Fruit fly (Drosophila melanogaster): ENCODE measurements around the gene CG16989.

The CG16989 gene

DNA sequence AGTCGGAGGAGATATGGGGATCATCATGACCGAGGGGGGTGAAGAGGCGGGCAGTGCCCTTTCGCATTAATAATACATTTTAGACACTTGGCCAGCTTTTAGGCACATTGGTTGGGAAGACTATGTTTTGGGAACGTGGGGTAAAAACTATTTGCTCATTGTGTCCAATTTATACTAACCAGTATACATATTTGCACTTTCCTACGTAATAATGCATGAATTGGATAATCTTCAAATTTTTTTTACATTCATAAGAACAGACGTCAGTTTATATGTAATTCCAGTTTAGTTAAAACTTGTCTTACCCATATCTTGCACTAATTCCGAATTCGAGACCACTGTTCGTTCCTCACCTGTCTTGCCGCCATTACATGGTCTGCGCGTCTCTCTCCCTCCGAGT, 13.6 kb upstream of the CG16989 start (continued):
- TF ChIP-seq CG4328 (GFP tag; optimal IDR thresholded peaks at IDR 0.05) (no peak), MESR4 (GFP tag; optimal IDR thresholded peaks at IDR 0.05) (no peak), Optix (GFP tag; IDR thresholded peaks at IDR 0.05) (no peak), pho (GFP tag; optimal IDR thresholded peaks at IDR 0.05) (no peak), Ssrp (tag; optimal IDR thresholded peaks at IDR 0.05) (no peak), CG1024 (GFP tag; IDR thresholded peaks at IDR 0.05) (no peak), CG1602 (GFP tag; optimal IDR thresholded peaks at IDR 0.05) (no peak), maf-S (GFP tag; optimal IDR thresholded peaks at IDR 0.05) (no peak), pum (GFP tag; optimal IDR thresholded peaks at IDR 0.05) (no peak), CG6272 (GFP tag; IDR thresholded peaks at IDR 0.05) (no peak), Ptx1 (GFP tag; IDR thresholded peaks at IDR 0.05) (peak; percentile 37; the same call in 1 of the 2 replicates), pnt (GFP tag; optimal IDR thresholded peaks at IDR 0.05) (no peak), E2f2 (GFP tag; IDR thresholded peaks at IDR 0.05) (no peak), Hmr (GFP tag; optimal IDR thresholded peaks at IDR 0.05) (no peak), CG5953 (GFP tag; IDR thresholded peaks at IDR 0.05) (no peak), NfI (GFP tag; optimal IDR thresholded peaks at IDR 0.05) (peak; percentile 11), sr (GFP tag; IDR thresholded peaks at IDR 0.05) (no peak), HLH54F (GFP tag; optimal IDR thresholded peaks at IDR 0.05) (no peak), jumu (GFP tag; optimal IDR thresholded peaks at IDR 0.05) (peak; percentile 20), CG34422 (GFP tag; IDR thresholded peaks at IDR 0.05) (no peak), CG8924 (tag; optimal IDR thresholded peaks at IDR 0.05) (no peak), pan (optimal IDR thresholded peaks at IDR 0.05) (no peak), pan (GFP tag; optimal IDR thresholded peaks at IDR 0.05 in 1 of 2, IDR thresholded peaks at IDR 0.05 in 1 of 2) (no peak), ssp (GFP tag; IDR thresholded peaks at IDR 0.05) (no peak), CG17359 (tag; optimal IDR thresholded peaks at IDR 0.05) (peak; percentile 36), CG18764 (GFP tag; optimal IDR thresholded peaks at IDR 0.05) (no peak), phol (tag; optimal IDR thresholded peaks at IDR 0.05) (peak; percentile 39), CG42726 (GFP tag; IDR thresholded peaks at IDR 0.05; ENCODE audit: partially characterized antibody) (no peak), CG3163 (GFP tag; optimal IDR thresholded peaks at IDR 0.05) (no peak), otp (GFP tag; IDR thresholded peaks at IDR 0.05) (no peak; the same call in 2 of the 3 replicates), vvl (GFP tag; IDR thresholded peaks at IDR 0.05) (peak; percentile 30; the same call in 1 of the 2 replicates), z (GFP tag; IDR thresholded peaks at IDR 0.05) (no peak), ro (GFP tag; IDR thresholded peaks at IDR 0.05) (no peak), BEAF-32 (GFP tag; optimal IDR thresholded peaks at IDR 0.05) (no peak), CG8089 (GFP tag; optimal IDR thresholded peaks at IDR 0.05) (no peak), CG17912 (GFP tag; optimal IDR thresholded peaks at IDR 0.05) (no peak), so (GFP tag; IDR thresholded peaks at IDR 0.05) (0 out of 3 replicates have a peak, but pooled peaks have one; percentile 40), bab2 (GFP tag; optimal IDR thresholded peaks at IDR 0.05) (peak; percentile 0), CG12942 (GFP tag; optimal IDR thresholded peaks at IDR 0.05) (no peak), H2.0 (GFP tag; IDR thresholded peaks at IDR 0.05) (no peak), dimm (GFP tag; IDR thresholded peaks at IDR 0.05) (no peak), grau (tag; optimal IDR thresholded peaks at IDR 0.05) (peak; percentile 33), lab (GFP tag; optimal IDR thresholded peaks at IDR 0.05) (peak; percentile 27), chif (GFP tag; optimal IDR thresholded peaks at IDR 0.05) (no peak), CG5245 (GFP tag; optimal IDR thresholded peaks at IDR 0.05) (no peak), CG18599 (GFP tag; optimal IDR thresholded peaks at IDR 0.05) (peak; percentile 12), ATbp (GFP tag; optimal IDR thresholded peaks at IDR 0.05) (peak; percentile 45), CG30403 (GFP tag; optimal IDR thresholded peaks at IDR 0.05) (peak; percentile 10), tx (GFP tag; optimal IDR thresholded peaks at IDR 0.05) (no peak), CG12659 (GFP tag; optimal IDR thresholded peaks at IDR 0.05) (peak; percentile 15), CG32767 (GFP tag; IDR thresholded peaks at IDR 0.05) (no peak), repo (GFP tag; optimal IDR thresholded peaks at IDR 0.05) (no peak), CG31365 (tag; optimal IDR thresholded peaks at IDR 0.05) (no peak)
